Fruit fly (Drosophila melanogaster): ENCODE data around the gene Mat89Ba.

The Mat89Ba gene

DNA sequence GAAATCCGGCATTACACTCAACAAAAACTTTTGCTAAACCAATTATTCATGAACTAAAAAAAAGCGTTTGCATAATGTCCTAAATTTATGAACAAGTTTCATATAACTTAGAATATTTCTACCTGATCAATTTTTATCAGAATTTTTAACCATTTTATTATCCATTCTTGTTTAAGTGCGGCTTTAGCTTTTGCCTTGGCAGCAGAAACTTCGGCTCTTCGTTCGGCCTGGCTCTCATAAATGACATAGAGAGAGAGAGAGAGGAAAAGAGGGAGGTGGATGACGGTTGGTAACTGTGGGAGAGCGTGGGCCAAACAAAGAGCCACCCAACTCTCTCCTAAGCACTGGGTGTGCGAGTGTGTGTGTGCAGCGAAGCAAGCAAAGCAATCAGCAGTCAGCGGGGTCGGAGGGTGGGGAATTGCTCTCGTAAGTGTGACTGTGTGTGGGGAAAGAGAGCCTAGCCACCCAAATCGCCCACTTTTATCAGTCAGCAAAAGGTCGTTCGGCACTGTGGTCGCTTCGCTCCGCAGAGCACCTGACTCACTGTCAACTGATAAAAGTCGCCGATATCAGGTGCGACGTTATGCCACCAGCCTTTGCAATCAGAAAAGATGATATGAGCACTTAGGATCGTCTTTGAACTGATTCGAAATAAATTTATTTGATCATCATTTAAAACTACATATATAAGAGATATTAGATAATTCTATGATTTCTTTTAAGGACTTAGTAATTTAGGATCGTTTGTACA is 47.6 kb downstream of the Mat89Ba start (continued):
- TF ChIP-seq cad (GFP tag; optimal IDR thresholded peaks at IDR 0.05) (no peak), CG9727 (GFP tag; optimal IDR thresholded peaks at IDR 0.05) (peak; percentile 97), CG3838 (GFP tag; optimal IDR thresholded peaks at IDR 0.05) (peak; percentile 93), Bdp1 (GFP tag; optimal IDR thresholded peaks at IDR 0.05) (peak; percentile 88), CG42726 (GFP tag; IDR thresholded peaks at IDR 0.05; ENCODE audit: partially characterized antibody) (no peak), CG17359 (tag; optimal IDR thresholded peaks at IDR 0.05) (peak; percentile 99), D (optimal IDR thresholded peaks at IDR 0.05) (no peak), D (GFP tag; optimal IDR thresholded peaks at IDR 0.05) (peak; percentile 97), MTF-1 (GFP tag; optimal IDR thresholded peaks at IDR 0.05; ENCODE audit: borderline replicate concordance) (peak; percentile 95), nmo (GFP tag; optimal IDR thresholded peaks at IDR 0.05) (peak; percentile 98), CG34224 (GFP tag; IDR thresholded peaks at IDR 0.05; ENCODE audit: partially characterized antibody) (no peak), Med (GFP tag) (peak; percentile 99), Camta (GFP tag; optimal IDR thresholded peaks at IDR 0.05) (peak; percentile 97), sqz (GFP tag; optimal IDR thresholded peaks at IDR 0.05) (peak; percentile 95), Lpt (GFP tag; optimal IDR thresholded peaks at IDR 0.05) (no peak), CG8924 (tag; optimal IDR thresholded peaks at IDR 0.05) (peak; percentile 99), Ssrp (tag; optimal IDR thresholded peaks at IDR 0.05) (peak; percentile 97), CG12769 (tag; optimal IDR thresholded peaks at IDR 0.05) (peak; percentile 88), ttk (GFP tag; IDR thresholded peaks at IDR 0.05) (no peak), maf-S (GFP tag; optimal IDR thresholded peaks at IDR 0.05) (peak; percentile 96), CG8089 (GFP tag; optimal IDR thresholded peaks at IDR 0.05) (peak; percentile 94), Drgx (GFP tag; IDR thresholded peaks at IDR 0.05) (no peak), shn (GFP tag; optimal IDR thresholded peaks at IDR 0.05) (peak; percentile 94), CG4328 (GFP tag; optimal IDR thresholded peaks at IDR 0.05) (peak; percentile 71), CG13775 (GFP tag; optimal IDR thresholded peaks at IDR 0.05) (peak; percentile 94), Max (GFP tag; optimal IDR thresholded peaks at IDR 0.05) (peak; percentile 94), ewg (GFP tag; optimal IDR thresholded peaks at IDR 0.05) (peak; percentile 93), CG9876 (GFP tag; optimal IDR thresholded peaks at IDR 0.05) (peak; percentile 83), CG13424 (tag; optimal IDR thresholded peaks at IDR 0.05) (peak; percentile 98), chm (GFP tag; IDR thresholded peaks at IDR 0.05) (no peak), CG30403 (GFP tag; optimal IDR thresholded peaks at IDR 0.05) (peak; percentile 98), Vsx1 (GFP tag; optimal IDR thresholded peaks at IDR 0.05) (peak; percentile 95), pfk (GFP tag; optimal IDR thresholded peaks at IDR 0.05) (no peak), btn (GFP tag; optimal IDR thresholded peaks at IDR 0.05) (peak; percentile 96), wek (GFP tag; optimal IDR thresholded peaks at IDR 0.05) (peak; percentile 74), wor (GFP tag; IDR thresholded peaks at IDR 0.05) (no peak), CG7357 (GFP tag; IDR thresholded peaks at IDR 0.05) (peak; percentile 94), B-H2 (GFP tag; optimal IDR thresholded peaks at IDR 0.05) (peak; percentile 76)

DNA sequence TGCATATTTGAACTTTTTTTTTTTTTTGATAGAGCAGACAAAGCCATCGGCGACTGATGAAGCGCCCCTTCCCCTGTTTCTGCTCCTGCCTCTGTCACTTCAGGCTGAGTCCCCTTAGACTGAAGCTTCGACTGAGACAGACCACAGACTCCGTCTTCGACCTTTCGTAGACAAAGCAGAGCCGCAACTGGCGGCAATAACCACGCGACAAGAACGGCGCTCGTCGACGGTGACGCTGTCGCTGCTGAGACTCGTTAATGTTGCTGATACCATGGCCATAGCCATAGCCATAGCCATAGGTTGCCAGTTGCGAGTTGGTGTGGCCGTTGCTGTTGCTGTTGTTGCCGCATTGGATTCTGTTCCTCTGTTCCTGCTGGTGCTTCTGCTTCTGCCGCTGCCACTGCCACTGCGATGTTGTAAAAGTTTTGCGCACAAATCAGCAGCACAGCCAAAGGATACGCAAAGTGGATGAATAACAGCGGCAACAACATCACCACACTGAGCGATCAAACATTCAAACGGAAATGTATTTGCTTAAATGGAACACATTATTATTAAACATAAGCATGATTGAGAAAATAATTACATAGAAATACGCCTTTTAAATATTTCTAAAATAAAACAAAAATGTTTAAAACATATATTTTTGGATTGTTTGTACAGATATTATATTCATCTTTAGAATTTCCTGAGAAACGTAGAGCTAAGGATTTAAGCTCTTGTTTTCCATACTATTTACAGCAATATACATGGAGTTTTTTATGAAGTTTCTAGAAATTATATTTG is 48.8 kb downstream of the Mat89Ba start:
- TF ChIP-seq mld (GFP tag; IDR thresholded peaks at IDR 0.05; ENCODE audit: partially characterized antibody) (no peak), CG31388 (GFP tag; optimal IDR thresholded peaks at IDR 0.05) (no peak), hth (optimal IDR thresholded peaks at IDR 0.05) (no peak), gcm2 (GFP tag; optimal IDR thresholded peaks at IDR 0.05) (no peak), Vsx1 (GFP tag; optimal IDR thresholded peaks at IDR 0.05) (no peak), scrt (GFP tag; optimal IDR thresholded peaks at IDR 0.05) (no peak), CG15011 (GFP tag; optimal IDR thresholded peaks at IDR 0.05) (peak; percentile 25), ash1 (GFP tag; optimal IDR thresholded peaks at IDR 0.05) (no peak), Usf (GFP tag; optimal IDR thresholded peaks at IDR 0.05) (no peak), CG18619 (GFP tag; optimal IDR thresholded peaks at IDR 0.05) (peak; percentile 34), CG4424 (GFP tag; optimal IDR thresholded peaks at IDR 0.05) (peak; percentile 39), CG7987 (GFP tag; optimal IDR thresholded peaks at IDR 0.05) (peak; percentile 43), HLHmδ (GFP tag; optimal IDR thresholded peaks at IDR 0.05) (no peak)
